Fruit fly (Drosophila melanogaster) whole organism, embryonic: Measurements from ENCODE around the gene CG1622.

ENCODE experiments used
- ATbp ChIP-seq: fragments of 200-800 bp; sonication (Bioruptor generic); optimal IDR thresholded peaks from 2 replicates; lab custom pipeline; 2017; ENCODE audit warnings: missing biosample characterization, mild to moderate bottlenecking, missing genetic modification characterization, missing genetic modification reagents
- B-H1 ChIP-seq: fragments of 200-800 bp; sonication (Bioruptor generic); IDR thresholded peaks from 3 replicates; pipeline ENCODE4 v1.3.6; 2022; ENCODE audit warnings: missing biosample characterization, missing genetic modification characterization
- C15 ChIP-seq: fragments of 200-800 bp; sonication (Bioruptor generic); IDR thresholded peaks from 3 replicates; pipeline ENCODE4 v1.3.6; 2022; ENCODE audit warnings: missing biosample characterization, missing genetic modification characterization
- CG10274 ChIP-seq: fragments of 200-800 bp; sonication (Bioruptor generic); optimal IDR thresholded peaks from 3 replicates; lab custom pipeline; 2017; ENCODE audit warnings: missing biosample characterization, mild to moderate bottlenecking, missing genetic modification characterization
- CG11695 ChIP-seq: fragments of 200-800 bp; sonication (Bioruptor generic); IDR thresholded peaks from 3 replicates; pipeline ENCODE4 v1.3.6; 2022; ENCODE audit warnings: missing biosample characterization, missing genetic modification characterization
- CG12104 ChIP-seq: fragments of 200-800 bp; sonication (Bioruptor generic); optimal IDR thresholded peaks from 3 replicates; lab custom pipeline; 2016; ENCODE audit warnings: missing biosample characterization, missing genetic modification characterization
- CG13894 ChIP-seq: fragments of 200-800 bp; sonication (Bioruptor generic); optimal IDR thresholded peaks from 3 replicates; lab custom pipeline; 2018; ENCODE audit warnings: missing biosample characterization, mild to moderate bottlenecking, missing genetic modification characterization, moderate library complexity
- CG15514 ChIP-seq: fragments of 200-800 bp; sonication (Bioruptor generic); optimal IDR thresholded peaks from 3 replicates; lab custom pipeline; 2017; ENCODE audit warnings: missing biosample characterization, missing genetic modification characterization, mild to moderate bottlenecking, moderate library complexity, missing genetic modification reagents
- CG17328 ChIP-seq: fragments of 200-800 bp; sonication (Bioruptor generic); IDR thresholded peaks from 2 replicates; pipeline ENCODE4 v1.3.6; 2022; ENCODE audit warnings: missing biosample characterization, missing genetic modification characterization
- CG18262 ChIP-seq: fragments of 200-800 bp; optimal IDR thresholded peaks from 3 replicates; lab custom pipeline; 2019; ENCODE audit warnings: missing biosample characterization, mild to moderate bottlenecking, missing genetic modification characterization, moderate library complexity
- CG18476 ChIP-seq: fragments of 200-800 bp; sonication (Bioruptor generic); optimal IDR thresholded peaks from 2 replicates; lab custom pipeline; 2016; ENCODE audit warnings: missing biosample characterization, mild to moderate bottlenecking, missing genetic modification characterization
- CG2678 ChIP-seq: fragments of 200-800 bp; sonication (Bioruptor generic); optimal IDR thresholded peaks from 3 replicates; lab custom pipeline; 2019; ENCODE audit warnings: missing biosample characterization, mild to moderate bottlenecking, missing genetic modification characterization, moderate library complexity
- CG3847 ChIP-seq: fragments of 200-800 bp; sonication (Bioruptor generic); IDR thresholded peaks from 2 replicates; pipeline ENCODE4 v1.3.6; 2022; ENCODE audit warnings: missing biosample characterization, missing genetic modification characterization
- CG4282 ChIP-seq: fragments of 200-800 bp; sonication (Bioruptor generic); optimal IDR thresholded peaks from 2 replicates; lab custom pipeline; 2016; ENCODE audit warnings: missing biosample characterization, missing genetic modification characterization
- CG4404 ChIP-seq: fragments of 200-800 bp; sonication (Bioruptor generic); IDR thresholded peaks from 2 replicates; pipeline ENCODE4 v1.3.6; 2022; ENCODE audit warnings: missing biosample characterization, missing genetic modification characterization
- CG6683 ChIP-seq: fragments of 200-800 bp; sonication (Bioruptor generic); optimal IDR thresholded peaks from 2 replicates; lab custom pipeline; 2017; ENCODE audit warnings: missing biosample characterization, mild to moderate bottlenecking, missing genetic modification characterization, missing genetic modification reagents
- CG6854 ChIP-seq: fragments of 200-800 bp; sonication (Bioruptor generic); optimal IDR thresholded peaks from 3 replicates; lab custom pipeline; 2017; ENCODE audit warnings: missing biosample characterization, mild to moderate bottlenecking, missing genetic modification characterization
- CG7987 ChIP-seq: fragments of 200-800 bp; sonication (Bioruptor generic); optimal IDR thresholded peaks from 2 replicates; lab custom pipeline; 2018; ENCODE audit warnings: missing biosample characterization, mild to moderate bottlenecking, missing genetic modification characterization, moderate library complexity
- CG9215 ChIP-seq: fragments of 200-800 bp; sonication (Bioruptor generic); IDR thresholded peaks from 2 replicates; pipeline ENCODE4 v1.3.6; 2022; ENCODE audit warnings: missing biosample characterization, missing genetic modification characterization
- D19A ChIP-seq: fragments of 200-800 bp; optimal IDR thresholded peaks from 3 replicates; lab custom pipeline; 2019; ENCODE audit warnings: missing biosample characterization, mild to moderate bottlenecking, missing genetic modification characterization, moderate library complexity
- Dek ChIP-seq: fragments of 200-800 bp; sonication (Bioruptor generic); optimal IDR thresholded peaks from 3 replicates; lab custom pipeline; 2019; ENCODE audit warnings: missing biosample characterization, mild to moderate bottlenecking, missing genetic modification characterization, moderate library complexity
- Dref ChIP-seq: fragments of 200-800 bp; sonication (Bioruptor generic); IDR thresholded peaks from 2 replicates; pipeline ENCODE4 v1.3.6; 2022; ENCODE audit warnings: missing biosample characterization, missing genetic modification characterization
- Drgx ChIP-seq: fragments of 200-800 bp; sonication (Bioruptor generic); IDR thresholded peaks from 2 replicates; pipeline ENCODE4 v1.3.6; 2022; ENCODE audit warnings: missing biosample characterization, missing genetic modification characterization
- E2f1 ChIP-seq: fragments of 200-800 bp; sonication (Bioruptor generic); IDR thresholded peaks from 2 replicates; pipeline ENCODE4 v1.3.6; 2022; ENCODE audit warnings: missing biosample characterization, missing genetic modification characterization
- ERR ChIP-seq: fragments of 200-800 bp; sonication (Bioruptor generic); optimal IDR thresholded peaks from 2 replicates; lab custom pipeline; 2016; ENCODE audit warnings: missing biosample characterization, missing genetic modification characterization
- Fer1 ChIP-seq: fragments of 200-800 bp; sonication (Bioruptor generic); optimal IDR thresholded peaks from 2 replicates; lab custom pipeline; 2017; ENCODE audit warnings: missing biosample characterization, mild to moderate bottlenecking, missing genetic modification characterization
- HLH4C ChIP-seq: fragments of 200-800 bp; sonication (Bioruptor generic); IDR thresholded peaks from 3 replicates; pipeline ENCODE4 v1.3.6; 2022; ENCODE audit warnings: missing biosample characterization, missing genetic modification characterization; ENCODE audit not compliant: partially characterized antibody
- Stat92E ChIP-seq, 3 experiments: fragments of >200 bp in 2 of 3; fragments of 200-800 bp in 1 of 3; sonication (Bioruptor generic) in 1 of 3; optimal IDR thresholded peaks; 2 replicates each; lab custom pipeline; 2017 to 2019; ENCODE audit warnings: missing biosample characterization in 3 of 3, missing genetic modification characterization in 3 of 3, mild to moderate bottlenecking in 1 of 3, moderate library complexity in 1 of 3
- TFAM ChIP-seq: fragments of 200-800 bp; sonication (Bioruptor generic); optimal IDR thresholded peaks from 2 replicates; lab custom pipeline; 2017; ENCODE audit warnings: missing biosample characterization, missing genetic modification characterization, inconsistent platforms
- Taf1 ChIP-seq: fragments of 200-800 bp; sonication (Bioruptor generic); IDR thresholded peaks from 2 replicates; pipeline ENCODE4 v1.3.6; 2022; ENCODE audit warnings: missing biosample characterization, missing genetic modification characterization
- Xrp1 ChIP-seq: fragments of 200-800 bp; sonication (Bioruptor generic); IDR thresholded peaks from 2 replicates; pipeline ENCODE4 v1.3.6; 2022; ENCODE audit warnings: missing biosample characterization, missing genetic modification characterization
- chif ChIP-seq, 2 experiments: fragments of 200-800 bp; sonication (Bioruptor generic); optimal IDR thresholded peaks; 3 replicates each; lab custom pipeline; 2016; ENCODE audit warnings: missing biosample characterization in 2 of 2, missing genetic modification characterization in 2 of 2
- chinmo ChIP-seq: fragments of 200-800 bp; sonication (Bioruptor generic); IDR thresholded peaks from 4 replicates; pipeline ENCODE4 v1.3.6; 2022; ENCODE audit warnings: missing biosample characterization, missing genetic modification characterization; ENCODE audit not compliant: partially characterized antibody
- chm ChIP-seq: fragments of 200-800 bp; sonication (Bioruptor generic); IDR thresholded peaks from 2 replicates; pipeline ENCODE4 v1.3.6; 2022; ENCODE audit warnings: missing biosample characterization, missing genetic modification characterization
- ci ChIP-seq: fragments of 200-800 bp; sonication (Bioruptor generic); IDR thresholded peaks from 3 replicates; pipeline ENCODE4 v1.3.6; 2022; ENCODE audit warnings: missing biosample characterization, missing genetic modification characterization
- crp ChIP-seq, 2 experiments: fragments of 200-800 bp; sonication (Bioruptor generic); optimal IDR thresholded peaks; 2 replicates in 1 of 2; 3 replicates in 1 of 2; lab custom pipeline; 2017; ENCODE audit warnings: missing biosample characterization in 2 of 2, missing genetic modification characterization in 2 of 2, mild to moderate bottlenecking in 1 of 2, moderate library complexity in 1 of 2
- dimm ChIP-seq: fragments of 200-800 bp; sonication (Bioruptor generic); IDR thresholded peaks from 2 replicates; pipeline ENCODE4 v1.3.6; 2022; ENCODE audit warnings: missing biosample characterization, missing genetic modification characterization
- emc ChIP-seq: fragments of 200-800 bp; sonication (Bioruptor generic); optimal IDR thresholded peaks from 2 replicates; lab custom pipeline; 2016; ENCODE audit warnings: missing biosample characterization, missing genetic modification characterization
- gfzf ChIP-seq: fragments of 200-800 bp; sonication (Bioruptor generic); optimal IDR thresholded peaks from 2 replicates; lab custom pipeline; 2016; ENCODE audit warnings: missing biosample characterization, mild to moderate bottlenecking, missing genetic modification characterization, moderate library complexity
- gro ChIP-seq: fragments of 200-800 bp; sonication (Bioruptor generic); optimal IDR thresholded peaks from 2 replicates; lab custom pipeline; 2016; ENCODE audit warnings: missing biosample characterization, missing genetic modification characterization
- gt ChIP-seq: fragments of 200-800 bp; sonication (Bioruptor generic); IDR thresholded peaks from 2 replicates; pipeline ENCODE4 v1.3.6; 2022; ENCODE audit warnings: missing biosample characterization, missing genetic modification characterization
- ind ChIP-seq: fragments of 200-800 bp; sonication (Bioruptor generic); optimal IDR thresholded peaks from 3 replicates; lab custom pipeline; 2016; ENCODE audit warnings: missing biosample characterization, missing genetic modification characterization
- lmd ChIP-seq: fragments of 200-800 bp; sonication (Bioruptor generic); IDR thresholded peaks from 2 replicates; pipeline ENCODE4 v1.3.6; 2022; ENCODE audit warnings: missing biosample characterization, missing genetic modification characterization
- mam ChIP-seq: fragments of 200-800 bp; sonication (Bioruptor generic); optimal IDR thresholded peaks from 3 replicates; lab custom pipeline; 2016; ENCODE audit warnings: missing biosample characterization, missing genetic modification characterization
- nerfin-2 ChIP-seq: fragments of 200-800 bp; sonication (Bioruptor generic); IDR thresholded peaks from 2 replicates; pipeline ENCODE4 v1.3.6; 2022; ENCODE audit warnings: missing biosample characterization, missing genetic modification characterization; ENCODE audit not compliant: partially characterized antibody
- otp ChIP-seq: fragments of 200-800 bp; sonication (Bioruptor generic); IDR thresholded peaks from 3 replicates; pipeline ENCODE4, ENCODE4 v1.3.6; 2022; ENCODE audit warnings: missing biosample characterization, missing genetic modification characterization
- pnt ChIP-seq: fragments of 200-800 bp; sonication (Bioruptor generic); optimal IDR thresholded peaks from 3 replicates; lab custom pipeline; 2016; ENCODE audit warnings: missing biosample characterization, missing genetic modification characterization
- prd ChIP-seq, 3 experiments: fragments of >200 bp in 2 of 3; fragments of 200-800 bp in 1 of 3; sonication (Bioruptor generic) in 1 of 3; optimal IDR thresholded peaks in 2 of 3; IDR thresholded peaks in 1 of 3; 2 replicates in 2 of 3; 3 replicates in 1 of 3; pipeline versions ENCODE4 v1.3.6 to Lab custom; 2017 to 2022; ENCODE audit warnings: missing biosample characterization in 1 of 3, missing genetic modification characterization in 1 of 3
- sqz ChIP-seq: fragments of 200-800 bp; sonication (Bioruptor generic); optimal IDR thresholded peaks from 3 replicates; lab custom pipeline; 2018; ENCODE audit warnings: missing biosample characterization, mild to moderate bottlenecking, missing genetic modification characterization

CG1622 gene

dm6 chrX:13334434-13335146 is 37.7 kb downstream of the CG1622 start (continued):
- TF ChIP-seq CG13894 (tag; lab: Kevin White, UChicago) (peak; percentile 32), gro (peak; percentile 58), Stat92E (GFP tag; optimal IDR thresholded peaks at IDR 0.05; lab: Kevin White, UChicago) (no peak), CG6683 (GFP tag; lab: Kevin White, UChicago) (no peak), CG6854 (GFP tag; lab: Kevin White, UChicago) (no peak), mam (GFP tag; lab: Kevin White, UChicago) (peak; percentile 47), Drgx (peak; percentile 14; the same call in 1 of the 2 replicates), CG10274 (no peak), HLH4C (no peak), gt (GFP tag; lab: Robert Waterston, UW) (no peak), gfzf (peak; percentile 25), Taf1 (no peak), Fer1 (GFP tag; lab: Kevin White, UChicago) (no peak), CG4404 (no peak), prd (optimal IDR thresholded peaks at IDR 0.05; lab: Kevin White, UChicago) (no peak), prd (GFP tag; IDR thresholded peaks at IDR 0.05; lab: Robert Waterston, UW) (no peak), Dek (tag; lab: Kevin White, UChicago) (peak; percentile 17), CG12104 (GFP tag; lab: Kevin White, UChicago) (no peak), ATbp (GFP tag; lab: Kevin White, UChicago) (no peak), Dref (GFP tag; lab: Robert Waterston, UW) (no peak), D19A (tag; lab: Kevin White, UChicago) (no peak), chinmo (GFP tag; lab: Robert Waterston, UW) (no peak), CG2678 (tag; lab: Kevin White, UChicago) (no peak), dimm (no peak), CG11695 (GFP tag; lab: Robert Waterston, UW) (no peak), TFAM (GFP tag; lab: Kevin White, UChicago) (no peak), sqz (no peak), Xrp1 (GFP tag; lab: Robert Waterston, UW) (peak; percentile 38; the same call in 1 of the 2 replicates), B-H1 (GFP tag; lab: Robert Waterston, UW) (no peak), nerfin-2 (GFP tag; lab: Robert Waterston, UW) (no peak), pnt (no peak), E2f1 (GFP tag; lab: Robert Waterston, UW) (no peak), ind (peak; percentile 14), CG7987 (GFP tag; lab: Kevin White, UChicago) (no peak), otp (GFP tag; lab: Robert Waterston, UW) (no peak), ERR (GFP tag; lab: Kevin White, UChicago) (no peak), CG17328 (no peak), lmd (GFP tag; lab: Robert Waterston, UW) (no peak; the same call in 1 of the 2 replicates), CG9215 (GFP tag; lab: Robert Waterston, UW) (no peak), CG18476 (no peak), CG15514 (GFP tag; lab: Kevin White, UChicago) (peak; percentile 56), ci (GFP tag; lab: Robert Waterston, UW) (peak; percentile 42; the same call in 2 of the 3 replicates), CG18262 (tag; lab: Kevin White, UChicago) (no peak), chif (GFP tag; optimal IDR thresholded peaks at IDR 0.05; lab: Kevin White, UChicago) (peak in 1 of 2 experiments; percentile 15), emc (no peak), chm (GFP tag; lab: Robert Waterston, UW) (peak; percentile 27; the same call in 1 of the 2 replicates), C15 (GFP tag; lab: Robert Waterston, UW) (no peak), CG4282 (GFP tag; lab: Kevin White, UChicago) (no peak), CG3847 (GFP tag; lab: Robert Waterston, UW) (peak; percentile 54), crp (GFP tag; optimal IDR thresholded peaks at IDR 0.05; lab: Kevin White, UChicago) (no peak)
